Worm (Caenorhabditis elegans) whole organism, L4 larva: ENCODE measurements around the gene ZK177.11.

Source experiments
- daf-16 ChIP-seq, 3 experiments: sonication (generic microtip); optimal IDR thresholded peaks; 2 replicates each; lab custom pipeline; 2016 to 2017; ENCODE audit warnings: missing genetic modification characterization in 3 of 3, missing genetic modification reagents in 3 of 3, mild to moderate bottlenecking in 2 of 3, missing compliant biosample characterization in 2 of 3, missing biosample characterization in 1 of 3, moderate library complexity in 1 of 3
- fkh-10 ChIP-seq: fragments of 150-350 bp; optimal IDR thresholded peaks from 2 replicates; lab custom pipeline; 2014; ENCODE audit warnings: missing biosample characterization, missing genetic modification reagents, missing genetic modification characterization
- lin-13 ChIP-seq: fragments of 150-350 bp; optimal IDR thresholded peaks from 2 replicates; lab custom pipeline; 2014; ENCODE audit warnings: missing biosample characterization, missing genetic modification reagents, missing genetic modification characterization
- nhr-42 ChIP-seq: fragments of 200-800 bp; sonication (Bioruptor generic); IDR thresholded peaks from 2 replicates; pipeline ENCODE4 v1.3.6; 2022; ENCODE audit warnings: missing genetic modification characterization, missing compliant biosample characterization
- nhr-6 ChIP-seq: fragments of 150-350 bp; optimal IDR thresholded peaks from 2 replicates; lab custom pipeline; 2014; ENCODE audit warnings: missing biosample characterization, missing genetic modification characterization
- vab-7 ChIP-seq: fragments of 200-800 bp; sonication (Bioruptor generic); IDR thresholded peaks from 2 replicates; pipeline ENCODE4 v1.3.6; 2022; ENCODE audit warnings: missing genetic modification reagents, missing genetic modification characterization, missing compliant biosample characterization

DNA sequence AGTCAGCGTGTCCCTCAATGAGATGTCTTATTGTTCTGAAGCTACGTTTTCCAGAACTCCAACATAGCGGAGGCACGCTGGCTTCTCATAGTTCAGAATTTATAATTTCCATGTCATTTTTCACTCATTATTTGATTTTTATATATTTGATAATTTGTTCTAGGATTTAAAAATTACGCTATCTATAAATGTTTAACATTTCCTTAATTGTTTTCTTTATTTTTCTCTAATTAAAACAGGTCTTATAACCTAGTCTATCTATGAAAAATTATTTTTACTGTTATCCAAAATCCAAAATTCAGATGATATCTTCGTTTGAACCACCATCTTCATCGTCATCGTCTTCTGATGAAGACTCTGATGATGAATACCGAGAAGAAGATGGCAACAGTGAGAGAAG lies 44.4 kb upstream of the ZK177.11 start, which contains the start of gene F56D1.1:
- TF ChIP-seq fkh-10 (GFP tag; lab: Kevin White, UChicago) (no peak), lin-13 (GFP tag; lab: Kevin White, UChicago) (no peak), vab-7 (GFP tag; lab: Robert Waterston, UW) (no peak), nhr-6 (tag; lab: Kevin White, UChicago) (no peak), daf-16 (GFP tag; optimal IDR thresholded peaks at IDR 0.05; lab: Kevin White, UChicago) (no peak), daf-16 (tag; optimal IDR thresholded peaks at IDR 0.05; lab: Kevin White, UChicago) (no peak), nhr-42 (no peak)
